Fruit fly (Drosophila melanogaster) S2 (cell line): ENCODE results near the gene CG8814.

Experiments used
- CG8478 ChIP-seq: fragments of >200 bp; optimal IDR thresholded peaks from 2 replicates; lab custom pipeline; 2018
- CTCF ChIP-seq, 2 experiments: fragments of >200 bp; optimal IDR thresholded peaks; 2 replicates each; lab custom pipeline; 2018

The CG8814 gene

DNA sequence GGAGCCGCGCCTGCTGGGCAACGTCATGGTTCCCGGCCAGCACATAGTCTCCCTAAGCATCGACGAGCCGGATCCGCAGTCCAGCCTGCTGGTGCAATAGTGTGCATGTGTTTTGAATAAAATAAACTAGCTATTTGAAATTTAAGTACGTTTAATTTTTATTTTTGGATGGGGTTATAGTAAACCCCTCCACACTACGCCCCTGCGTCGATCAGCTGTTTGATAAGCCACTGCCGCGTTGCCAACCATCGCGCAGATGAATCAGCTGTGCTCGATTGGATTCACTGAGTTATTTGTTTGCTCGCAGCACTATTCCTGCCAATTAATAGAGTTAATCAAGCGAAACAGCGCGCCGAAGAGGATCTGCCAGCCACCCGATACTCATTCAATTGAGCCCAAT is 4.2 kb downstream of the CG8814 start, which contains the start of gene RabGGTb:
Gene RabGGTb, plus strand, starts transcription at position 254 of the 400 bp plus-strand sequence.
- TF ChIP-seq CTCF (optimal IDR thresholded peaks at IDR 0.05; lab: Kevin White, UChicago): no peak
- no peak for TF ChIP-seq CG8478 (lab: Kevin White, UChicago)

DNA sequence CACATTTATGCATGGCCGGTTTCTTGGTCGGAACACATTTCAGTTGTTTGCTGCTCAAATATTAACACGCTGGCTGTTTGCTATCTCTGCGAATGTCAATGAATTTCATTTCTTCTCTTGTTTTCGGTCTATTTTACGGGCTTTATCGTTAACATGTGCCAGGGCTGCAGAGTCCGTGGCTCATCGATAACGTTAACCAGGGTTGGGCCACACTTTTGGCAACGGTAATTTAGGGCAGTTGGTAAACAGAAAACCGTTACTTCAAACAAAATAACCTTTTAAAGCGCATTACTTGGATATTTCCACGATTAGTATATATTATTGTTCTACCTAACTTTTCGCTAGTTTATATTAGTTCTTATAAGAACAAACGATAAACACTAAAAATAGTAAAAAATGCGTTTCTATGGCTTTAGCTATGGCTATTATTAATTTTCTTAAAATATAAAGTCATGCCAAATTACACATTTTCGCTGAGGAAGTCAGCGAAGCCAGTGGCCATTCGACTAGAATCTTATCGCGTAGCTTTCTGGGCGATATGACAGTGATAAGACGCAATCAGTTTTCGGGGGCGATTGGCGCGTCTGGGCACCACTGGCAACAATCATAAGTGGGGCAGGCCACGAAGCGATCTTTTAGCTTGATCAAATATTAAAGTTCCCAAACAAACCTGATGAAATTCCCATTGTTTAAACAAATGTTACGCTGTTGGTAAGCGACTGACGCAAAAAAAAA is 8.4 kb downstream of the CG8814 start:
- no peak for TF ChIP-seq CTCF (optimal IDR thresholded peaks at IDR 0.05; lab: Kevin White, UChicago)
- TF ChIP-seq CG8478 (lab: Kevin White, UChicago): no peak

DNA sequence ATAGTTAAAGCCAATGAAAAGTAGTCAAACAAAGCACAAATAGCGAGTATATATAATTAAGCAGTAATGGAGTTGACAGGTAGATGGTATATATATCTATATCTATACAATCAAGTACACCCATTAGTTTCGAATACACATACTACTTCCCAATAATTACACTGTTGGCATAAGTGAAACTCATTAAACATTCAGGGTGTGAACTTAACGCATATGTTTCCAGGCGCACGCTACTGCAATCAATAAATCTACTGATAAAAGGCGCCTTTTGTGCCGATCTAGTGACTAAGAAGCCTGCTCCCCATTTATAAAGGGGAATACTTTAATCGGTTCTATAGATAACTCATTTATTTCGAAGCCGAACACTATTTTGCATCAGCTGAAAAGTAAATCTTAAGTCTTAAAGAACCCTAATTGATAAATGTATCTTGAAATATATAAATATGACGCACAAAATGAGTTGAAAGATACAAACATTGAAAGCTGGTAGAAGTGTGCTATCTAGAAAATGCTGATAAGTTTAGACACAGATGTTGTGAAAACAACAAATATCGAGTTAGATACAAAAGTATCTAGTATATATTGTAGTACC is 9.1 kb downstream of the CG8814 start:
- TF ChIP-seq CTCF (optimal IDR thresholded peaks at IDR 0.05; lab: Kevin White, UChicago) (no peak), CG8478 (lab: Kevin White, UChicago) (no peak)

DNA sequence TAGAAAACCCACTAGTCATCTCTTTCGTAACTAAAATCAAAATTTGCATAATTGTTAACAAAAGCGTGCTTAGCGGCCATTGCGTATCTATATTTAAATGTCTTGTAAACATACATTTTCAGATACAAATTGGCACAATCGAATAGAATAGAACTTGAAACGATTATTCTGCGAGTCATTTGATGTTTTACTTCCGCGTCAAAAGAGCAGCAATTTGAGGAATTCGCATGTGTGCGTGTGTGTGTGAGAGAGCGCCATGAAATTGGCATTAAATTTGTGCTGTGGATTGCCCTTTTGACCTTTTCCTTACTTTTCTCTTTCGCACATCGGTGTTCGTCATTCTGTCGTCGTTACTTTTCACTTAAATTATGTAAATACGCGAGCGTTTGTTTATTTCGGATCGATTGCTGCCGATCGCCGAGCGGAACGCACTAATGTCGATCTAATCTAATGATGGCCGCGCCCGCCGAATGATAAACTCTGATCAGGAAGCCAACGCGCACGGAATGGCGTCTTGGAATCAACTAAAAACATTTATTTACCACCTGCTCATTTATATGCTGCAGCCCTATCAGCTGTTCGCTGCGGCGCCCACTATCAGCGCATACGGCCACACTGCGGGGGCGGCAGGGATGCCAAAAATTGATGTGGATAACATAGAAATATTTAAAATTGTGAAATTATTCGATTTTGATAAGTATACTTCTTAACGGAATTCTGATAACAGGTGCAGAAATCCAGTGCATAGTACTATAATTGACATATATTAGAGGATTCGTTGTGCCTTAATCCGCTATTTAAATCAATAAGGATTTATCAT is 10.2 kb downstream of the CG8814 start:
- TF ChIP-seq CTCF (optimal IDR thresholded peaks at IDR 0.05; lab: Kevin White, UChicago) (no peak), CG8478 (lab: Kevin White, UChicago) (no peak)

DNA sequence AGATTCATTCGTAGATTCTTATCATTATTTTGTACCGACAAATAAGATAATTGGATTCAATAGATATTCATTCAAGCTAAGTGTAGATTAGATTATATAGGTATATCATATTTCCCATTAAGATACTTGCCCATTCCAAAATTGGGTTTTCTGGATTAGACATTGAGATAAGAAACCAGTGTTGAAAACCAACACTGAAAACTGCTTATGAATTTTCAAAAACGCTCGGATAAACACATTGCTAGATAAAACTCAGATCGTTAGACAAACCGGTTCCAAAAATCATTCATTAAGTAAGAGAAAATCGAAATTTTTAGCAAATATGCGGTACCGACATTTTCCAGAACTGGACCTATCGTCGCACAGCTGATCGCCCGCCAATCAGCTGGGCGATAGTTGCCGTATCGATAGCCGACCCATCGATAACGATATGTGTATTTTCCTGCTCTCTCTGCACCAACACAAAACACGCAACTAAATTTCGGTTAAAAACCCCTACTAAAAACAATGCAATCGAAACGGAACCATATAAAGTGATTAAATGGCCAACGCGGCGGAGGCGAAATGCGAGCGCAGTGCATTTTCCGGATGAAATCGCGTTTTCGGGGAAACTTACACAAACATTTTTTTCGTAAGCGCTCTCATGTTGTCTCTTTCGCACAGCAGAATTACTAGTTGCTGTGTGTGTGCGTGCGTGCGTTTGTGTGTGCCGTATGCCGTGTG is 11.0 kb downstream of the CG8814 start, which contains the start of the genes NTPase and lilli:
Gene NTPase, minus strand, starts transcription at position 348 of the 723 bp plus-strand sequence.
Gene lilli, plus strand, starts transcription at position 427 of the 723 bp plus-strand sequence.
- TF ChIP-seq CTCF (optimal IDR thresholded peaks at IDR 0.05; lab: Kevin White, UChicago): peak in 1 of 2 experiments; percentile 14
- no peak for TF ChIP-seq CG8478 (lab: Kevin White, UChicago)

DNA sequence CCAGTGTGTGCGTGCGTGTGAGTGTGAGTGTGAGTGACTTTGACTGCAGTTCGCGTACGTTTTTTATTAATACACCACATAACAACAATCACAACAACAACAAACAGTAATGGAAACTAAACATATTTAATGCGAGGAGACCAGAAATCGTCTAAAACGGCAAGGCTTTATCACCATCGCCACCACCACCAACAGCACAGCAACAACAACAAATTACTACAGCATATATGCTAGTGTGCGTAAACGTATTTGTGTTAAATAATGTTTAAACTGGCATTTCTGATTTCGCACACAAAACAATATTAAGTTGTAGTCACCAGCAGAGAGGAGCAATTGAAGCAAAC is 11.5 kb downstream of the CG8814 start:
- no peak for TF ChIP-seq CG8478 (lab: Kevin White, UChicago)
- TF ChIP-seq CTCF (optimal IDR thresholded peaks at IDR 0.05; lab: Kevin White, UChicago): no peak

DNA sequence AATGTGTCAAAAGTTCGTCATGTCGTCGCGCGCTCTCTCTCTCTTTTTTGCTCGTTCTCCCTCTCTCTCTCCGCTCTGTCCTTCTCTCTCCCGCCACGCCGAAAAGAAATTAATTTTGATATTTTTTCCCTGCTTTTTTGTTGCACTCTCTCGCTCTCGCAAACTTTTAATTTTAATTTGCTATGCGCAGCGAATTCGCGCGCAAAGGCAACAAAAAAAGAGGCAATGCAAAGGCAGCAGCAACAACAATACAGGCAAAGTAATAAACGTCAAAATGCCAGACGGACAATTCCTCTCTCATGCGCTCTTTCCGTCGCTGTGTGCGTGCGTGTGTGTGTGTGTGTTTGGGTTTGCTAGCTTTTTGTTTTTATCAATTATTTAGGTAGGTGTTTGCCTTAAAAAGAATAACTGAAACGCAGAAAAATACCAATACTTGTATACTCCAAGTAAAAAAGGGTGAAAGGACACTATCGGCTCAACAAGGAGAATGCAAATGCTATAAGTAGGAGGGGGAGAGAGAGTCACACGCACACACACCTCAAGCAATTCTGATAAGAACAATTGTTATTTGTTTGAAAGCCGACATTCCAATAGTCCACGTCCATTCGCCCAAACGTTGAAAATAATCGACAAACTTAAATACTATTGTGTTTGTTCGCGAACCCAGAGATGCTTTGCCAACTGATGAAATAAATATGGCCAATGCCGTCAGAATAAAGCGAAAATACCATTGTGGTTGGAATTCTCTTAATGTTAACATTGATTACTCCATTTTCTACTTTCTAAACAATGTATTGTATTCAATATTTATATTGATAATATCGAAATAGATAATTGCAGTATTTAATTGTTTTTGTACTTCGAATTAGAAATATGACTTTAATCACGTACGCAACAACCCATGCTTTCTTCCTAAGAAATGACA is 12.2 kb downstream of the CG8814 start:
- TF ChIP-seq CTCF (optimal IDR thresholded peaks at IDR 0.05; lab: Kevin White, UChicago) (no peak), CG8478 (lab: Kevin White, UChicago) (no peak)

DNA sequence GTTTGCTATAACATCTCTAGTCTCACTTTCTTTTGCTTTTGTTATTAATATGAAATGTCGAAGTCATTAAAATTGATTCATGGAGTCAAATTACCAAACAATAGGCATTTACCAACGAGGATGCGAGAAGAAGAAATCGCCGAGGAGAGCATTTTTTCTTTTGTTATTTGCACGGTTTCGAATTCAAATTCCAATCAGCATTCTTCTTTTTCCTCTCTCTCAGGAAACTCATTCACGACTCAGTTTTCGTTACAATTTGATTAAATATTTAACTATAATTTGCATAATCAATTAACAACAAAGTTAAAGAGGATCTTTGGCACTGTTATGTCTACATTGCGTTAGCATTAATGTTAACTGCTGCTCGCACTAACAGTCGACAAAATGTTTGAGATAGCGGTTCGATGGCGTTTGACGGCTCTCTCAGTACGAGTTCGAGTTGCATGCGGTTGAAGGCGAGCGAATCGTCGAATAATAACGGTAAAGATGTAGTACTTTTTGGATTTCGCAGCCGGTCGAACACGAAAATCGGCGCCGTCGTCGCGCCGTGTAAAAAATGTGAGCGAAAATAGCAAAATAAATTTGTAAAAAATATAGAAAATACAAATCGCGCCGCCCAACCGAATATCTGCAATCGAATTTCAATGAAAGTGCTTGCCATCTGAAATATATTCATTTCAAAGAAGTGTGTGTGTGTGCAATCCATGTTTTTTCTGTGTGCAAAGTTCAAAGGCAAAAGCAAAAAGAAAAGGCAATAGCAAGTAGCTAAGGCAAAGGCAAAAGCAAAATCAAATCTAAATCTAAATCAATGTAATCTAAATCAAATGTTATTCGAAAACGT is 13.3 kb downstream of the CG8814 start:
- TF ChIP-seq CTCF (optimal IDR thresholded peaks at IDR 0.05; lab: Kevin White, UChicago): no peak
- no peak for TF ChIP-seq CG8478 (lab: Kevin White, UChicago)

DNA sequence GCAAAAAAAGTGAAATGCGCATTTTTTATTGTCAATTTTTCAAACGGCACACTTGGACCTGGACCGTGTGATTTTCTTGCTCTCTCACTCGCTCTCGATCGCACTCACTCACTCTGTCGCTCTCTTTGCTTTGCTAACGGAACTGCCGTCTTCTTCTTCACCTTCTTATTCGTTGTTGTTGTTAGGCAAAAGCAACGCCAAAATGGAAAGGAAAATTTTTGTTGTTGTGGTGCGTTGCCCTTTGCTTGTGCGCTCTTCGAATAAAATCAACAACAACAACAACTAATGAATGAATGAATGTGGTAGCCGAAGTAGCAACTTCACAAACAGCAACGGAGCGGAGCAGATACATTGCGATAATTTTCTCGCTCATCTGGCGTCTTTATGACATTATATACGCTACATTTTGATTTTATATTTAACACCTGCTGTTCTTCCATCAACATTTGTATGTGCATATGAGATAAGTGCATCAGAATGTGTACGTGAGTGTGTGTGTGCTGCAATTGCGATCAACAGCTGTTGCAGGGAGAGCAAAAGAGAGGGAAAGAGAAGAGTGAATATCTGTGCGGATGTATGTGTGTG is 14.3 kb downstream of the CG8814 start:
- TF ChIP-seq CTCF (optimal IDR thresholded peaks at IDR 0.05; lab: Kevin White, UChicago) (no peak), CG8478 (lab: Kevin White, UChicago) (no peak)

DNA sequence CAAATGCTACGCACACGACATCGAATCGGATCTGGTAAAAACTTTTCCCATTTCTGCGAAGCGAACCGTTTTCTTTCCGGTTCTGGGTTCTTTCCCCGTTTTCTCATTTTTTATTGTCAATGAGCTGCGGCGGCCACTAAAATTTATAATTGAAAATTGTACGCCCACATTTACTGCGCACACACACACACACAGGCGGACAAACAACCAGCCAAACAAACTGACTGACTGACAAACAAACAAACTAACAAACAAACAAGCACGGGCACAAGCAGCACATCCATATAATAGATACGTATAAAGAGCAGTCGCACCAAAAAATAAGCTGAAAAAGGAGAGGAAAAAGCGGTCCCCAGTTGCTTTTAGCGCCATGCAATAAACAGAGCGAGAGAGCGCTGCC is 16.5 kb downstream of the CG8814 start:
- TF ChIP-seq CG8478 (lab: Kevin White, UChicago) (no peak), CTCF (optimal IDR thresholded peaks at IDR 0.05; lab: Kevin White, UChicago) (no peak)

DNA sequence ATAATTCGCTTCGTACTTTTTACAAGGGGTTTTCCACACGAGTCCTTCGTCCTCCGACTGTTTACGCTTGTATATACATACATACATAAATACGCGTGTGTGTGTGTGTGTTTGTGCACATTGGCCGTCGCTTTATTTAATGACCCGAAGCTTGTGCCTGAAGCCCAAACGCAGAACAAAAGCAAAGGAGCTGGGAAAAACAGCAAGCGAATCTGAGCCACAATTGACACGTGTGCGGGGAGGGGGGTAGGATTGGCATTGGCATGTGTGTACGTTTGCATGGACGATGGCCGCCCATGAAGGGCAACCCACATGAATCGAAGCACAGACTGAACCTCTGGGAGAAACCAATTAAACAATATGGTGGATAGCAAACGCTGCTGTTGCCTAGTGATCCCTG is 19.7 kb downstream of the CG8814 start:
- TF ChIP-seq CTCF (optimal IDR thresholded peaks at IDR 0.05; lab: Kevin White, UChicago): no peak
- no peak for TF ChIP-seq CG8478 (lab: Kevin White, UChicago)

DNA sequence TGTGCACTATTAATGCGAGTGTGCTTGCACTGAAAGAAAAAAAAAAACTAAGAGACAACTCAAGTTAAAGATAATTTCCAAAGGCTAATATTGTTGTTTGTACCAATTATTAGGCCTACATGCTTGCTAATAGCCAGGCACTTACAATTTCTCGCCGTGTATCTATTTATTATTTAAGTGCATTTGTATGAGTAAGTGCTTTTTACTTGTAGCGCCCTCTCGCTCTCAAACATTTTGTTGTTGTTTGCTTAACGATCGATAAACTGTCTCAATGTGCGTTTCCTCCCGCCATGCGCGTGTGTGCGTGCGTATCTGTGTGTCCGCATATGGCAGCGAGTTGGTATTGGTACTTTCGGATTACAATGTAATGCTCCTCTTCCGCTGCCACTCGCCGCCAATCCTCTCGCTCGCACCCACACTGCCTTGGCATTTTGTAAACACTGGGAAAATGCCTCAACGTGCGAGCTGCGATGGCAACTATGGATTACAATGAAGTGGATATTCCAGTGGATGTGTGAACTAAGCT is 22.4 kb downstream of the CG8814 start:
- TF ChIP-seq CTCF (optimal IDR thresholded peaks at IDR 0.05; lab: Kevin White, UChicago): no peak
